Worm (Caenorhabditis elegans): Measurements from ENCODE around the gene bir-1.
A peak's percentile ranks its signal among the peaks of the same experiment; 100 is the strongest.

Gene bir-1

DNA sequence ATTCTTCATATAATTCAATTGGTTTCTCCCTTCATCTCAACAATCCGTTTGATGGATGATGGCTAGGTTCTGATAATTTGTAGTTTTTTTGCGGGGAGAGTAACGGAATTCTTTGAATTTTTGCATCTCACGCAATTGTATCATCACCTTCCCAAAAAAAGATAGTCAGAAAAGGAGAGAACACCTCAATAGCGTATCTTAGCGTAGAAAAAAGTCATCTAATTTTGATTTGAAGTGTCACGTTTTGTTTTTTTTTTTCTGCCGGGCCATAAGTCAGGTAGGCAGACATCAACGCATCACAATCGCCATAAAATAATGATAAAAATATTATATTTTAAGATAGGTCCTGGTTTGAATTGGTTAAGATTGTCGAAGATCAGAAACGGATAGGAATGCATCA lies 32.2 kb downstream of the bir-1 start:
- TF ChIP-seq nhr-11 (tag; optimal IDR thresholded peaks at IDR 0.05) (no peak), mdl-1 (tag; optimal IDR thresholded peaks at IDR 0.05) (no peak), ceh-44 (GFP tag; IDR thresholded peaks at IDR 0.05) (no peak), jun-1 (tag; optimal IDR thresholded peaks at IDR 0.05) (no peak), pqm-1 (tag; optimal IDR thresholded peaks at IDR 0.05) (no peak), sdz-12 (GFP tag; optimal IDR thresholded peaks at IDR 0.05) (no peak), ceh-20 (GFP tag; IDR thresholded peaks at IDR 0.05) (no peak), Y105C5A.15 (GFP tag; IDR thresholded peaks at IDR 0.05) (no peak), nhr-28 (tag; optimal IDR thresholded peaks at IDR 0.05) (peak; percentile 25), hlh-11 (tag; optimal IDR thresholded peaks at IDR 0.05) (peak; percentile 5), hlh-30 (tag; optimal IDR thresholded peaks at IDR 0.05; ENCODE audit: insufficient read depth) (peak; percentile 39), zfp-3 (GFP tag; conservative IDR thresholded peaks at IDR 0.05) (no peak), mep-1 (tag; optimal IDR thresholded peaks at IDR 0.05) (no peak), F26F4.8 (GFP tag; conservative IDR thresholded peaks at IDR 0.05) (no peak), cey-2 (tag; optimal IDR thresholded peaks at IDR 0.05; ENCODE audit: borderline replicate concordance, insufficient read depth) (peak; percentile 38), gei-8 (GFP tag; optimal IDR thresholded peaks at IDR 0.05) (no peak), vab-7 (GFP tag; IDR thresholded peaks at IDR 0.05) (no peak), nhr-237 (tag; optimal IDR thresholded peaks at IDR 0.05) (no peak), Y48G9A.11 (GFP tag; IDR thresholded peaks at IDR 0.05) (no peak), tra-1 (GFP tag; IDR thresholded peaks at IDR 0.05) (peak; percentile 49; the same call in 1 of the 2 replicates), T26A8.4 (GFP tag; IDR thresholded peaks at IDR 0.05) (no peak), egl-27 (tag; optimal IDR thresholded peaks at IDR 0.05) (no peak), zip-11 (GFP tag; IDR thresholded peaks at IDR 0.05) (no peak), Y5F2A.4 (GFP tag; optimal IDR thresholded peaks at IDR 0.05) (no peak)

DNA sequence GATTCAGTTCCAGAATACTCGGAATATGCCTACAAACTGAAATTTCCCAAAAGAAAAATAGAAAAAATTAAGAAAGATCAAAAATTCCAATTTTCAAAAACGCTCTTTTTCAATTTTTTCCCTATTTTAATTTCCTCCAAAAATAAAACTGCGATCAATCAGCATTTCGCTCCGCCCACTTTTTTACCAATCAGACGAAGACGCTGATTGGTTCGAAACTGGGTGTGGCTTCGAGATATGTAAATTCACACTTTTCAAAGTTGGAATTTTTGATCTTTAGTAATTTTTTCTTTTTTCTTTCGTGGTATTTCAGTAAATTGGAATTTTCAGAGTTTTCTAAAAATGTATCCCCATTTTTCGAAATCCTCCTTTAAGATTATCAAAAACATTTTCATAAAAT lies 32.8 kb downstream of the bir-1 start:
- TF ChIP-seq spr-1 (tag; optimal IDR thresholded peaks at IDR 0.05) (no peak), pqm-1 (tag; optimal IDR thresholded peaks at IDR 0.05) (no peak), spr-3 (GFP tag; optimal IDR thresholded peaks at IDR 0.05) (no peak), ZK546.5 (tag; optimal IDR thresholded peaks at IDR 0.05) (no peak), daf-12 (tag; optimal IDR thresholded peaks at IDR 0.05) (no peak), R02D3.7 (tag; optimal IDR thresholded peaks at IDR 0.05) (no peak), daf-8 (GFP tag; IDR thresholded peaks at IDR 0.05) (no peak), D1046.2 (GFP tag; IDR thresholded peaks at IDR 0.05) (no peak), fkh-10 (GFP tag; optimal IDR thresholded peaks at IDR 0.05) (no peak), attf-4 (tag; optimal IDR thresholded peaks at IDR 0.05) (no peak), F44E2.7 (GFP tag; IDR thresholded peaks at IDR 0.05) (no peak), nhr-41 (GFP tag; IDR thresholded peaks at IDR 0.05) (no peak), mxl-2 (GFP tag; conservative IDR thresholded peaks at IDR 0.05) (no peak), duxl-1 (tag; optimal IDR thresholded peaks at IDR 0.05; ENCODE audit: poor library complexity) (no peak), aha-1 (tag) (no peak), zip-2 (tag; optimal IDR thresholded peaks at IDR 0.05) (no peak)

DNA sequence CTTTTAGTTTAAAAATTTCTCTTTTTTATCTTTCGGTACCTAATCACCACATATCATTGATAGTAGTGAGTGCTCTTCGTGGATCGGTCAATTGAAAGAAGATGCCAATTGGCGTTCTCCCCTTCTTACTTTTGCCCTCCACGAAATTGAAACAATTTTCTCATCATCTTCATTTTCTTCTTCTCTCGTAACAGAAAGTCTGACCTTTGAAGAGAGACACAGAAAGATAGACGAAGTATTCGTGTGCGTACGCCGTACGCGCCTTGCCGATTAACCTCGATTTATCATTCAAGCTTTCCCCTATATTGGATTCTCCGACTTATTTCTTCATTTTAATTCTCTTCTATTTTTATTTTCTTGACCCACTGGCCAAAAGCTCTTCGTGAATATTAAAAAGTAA lies 33.2 kb downstream of the bir-1 start:
- TF ChIP-seq set-16 (GFP tag; IDR thresholded peaks at IDR 0.05) (no peak), aha-1 (tag) (peak; percentile 91), mep-1 (tag; optimal IDR thresholded peaks at IDR 0.05) (no peak), unc-62 (GFP tag; optimal IDR thresholded peaks at IDR 0.05 in 1 of 2) (peak in 1 of 2 experiments; percentile 61), unc-62 (tag; optimal IDR thresholded peaks at IDR 0.05) (no peak), lin-1 (GFP tag; IDR thresholded peaks at IDR 0.05) (no peak), fos-1 (tag; optimal IDR thresholded peaks at IDR 0.05) (no peak), hmg-1.1 (GFP tag; IDR thresholded peaks at IDR 0.05) (0 out of 2 replicates have a peak, but pooled peaks have one; percentile 10), F49E8.2 (tag; optimal IDR thresholded peaks at IDR 0.05; ENCODE audit: borderline replicate concordance) (no peak), ztf-11 (tag; optimal IDR thresholded peaks at IDR 0.05) (no peak), skn-1 (tag; optimal IDR thresholded peaks at IDR 0.05) (no peak), unc-39 (tag; optimal IDR thresholded peaks at IDR 0.05) (no peak), nhr-28 (tag; optimal IDR thresholded peaks at IDR 0.05) (peak; percentile 10), ctbp-1 (GFP tag; IDR thresholded peaks at IDR 0.05) (no peak), F26F4.8 (GFP tag; conservative IDR thresholded peaks at IDR 0.05) (no peak), T26A8.4 (GFP tag; IDR thresholded peaks at IDR 0.05) (no peak), ceh-82 (tag; optimal IDR thresholded peaks at IDR 0.05) (no peak), nhr-102 (tag; optimal IDR thresholded peaks at IDR 0.05) (no peak)

Measured in whole organism, L4 larva.